Worm (Caenorhabditis elegans): ENCODE measurements around the gene C35B8.3.

Gene C35B8.3

DNA sequence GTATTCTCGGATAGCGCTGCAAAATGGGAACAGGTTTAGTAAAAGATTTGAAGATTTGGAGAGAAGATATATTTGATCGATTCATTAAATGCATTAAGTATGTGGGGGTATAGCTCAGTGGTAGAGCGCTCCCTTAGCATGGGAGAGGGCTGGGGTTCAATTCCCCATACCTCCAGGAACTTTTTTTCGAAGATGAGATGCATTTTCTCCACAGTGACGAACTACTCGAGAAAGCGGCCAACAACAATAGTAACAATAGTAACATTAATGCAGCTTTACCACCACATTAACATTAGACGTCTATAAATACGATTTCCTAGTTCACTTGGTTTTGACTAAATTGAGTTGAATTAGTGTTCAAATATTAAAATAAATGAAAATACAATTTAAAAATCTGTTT is 24.0 kb downstream of the C35B8.3 start (continued):
- 0 out of 2 replicates have a peak, but pooled peaks have one; percentile 24 for TF ChIP-seq daf-19 (GFP tag; conservative IDR thresholded peaks at IDR 0.05)
- TF ChIP-seq lin-39 (tag; optimal IDR thresholded peaks at IDR 0.05): no peak
- TF ChIP-seq nhr-111 (GFP tag; optimal IDR thresholded peaks at IDR 0.05): peak; percentile 2
- no peak for TF ChIP-seq fkh-10 (GFP tag; optimal IDR thresholded peaks at IDR 0.05)
- TF ChIP-seq unc-130 (GFP tag; optimal IDR thresholded peaks at IDR 0.05): peak; percentile 3
- peak; percentile 64 for TF ChIP-seq spr-1 (tag; optimal IDR thresholded peaks at IDR 0.05)
- no peak for TF ChIP-seq lin-1 (GFP tag; IDR thresholded peaks at IDR 0.05)
- no peak for TF ChIP-seq pqm-1 (tag; optimal IDR thresholded peaks at IDR 0.05)
- peak; percentile 71 for TF ChIP-seq lin-38 (GFP tag; IDR thresholded peaks at IDR 0.05)
- 0 out of 2 replicates have a peak, but pooled peaks have one; percentile 54 for TF ChIP-seq zip-11 (GFP tag; IDR thresholded peaks at IDR 0.05)
- peak; percentile 59 for TF ChIP-seq nhr-48 (tag; optimal IDR thresholded peaks at IDR 0.05)
- TF ChIP-seq dve-1 (tag; optimal IDR thresholded peaks at IDR 0.05; ENCODE audit: insufficient read depth): no peak
- TF ChIP-seq gei-8 (GFP tag; optimal IDR thresholded peaks at IDR 0.05): peak; percentile 26
- 0 out of 2 replicates have a peak, but pooled peaks have one; percentile 14 for TF ChIP-seq lin-29 (GFP tag; IDR thresholded peaks at IDR 0.05)
- TF ChIP-seq mdt-29 (GFP tag; IDR thresholded peaks at IDR 0.05): peak; percentile 49; the same call in 1 of the 2 replicates
- no peak for TF ChIP-seq nhr-11 (tag; optimal IDR thresholded peaks at IDR 0.05)
- TF ChIP-seq nhr-102 (tag; optimal IDR thresholded peaks at IDR 0.05): peak; percentile 64
- peak; percentile 78 for TF ChIP-seq vab-7 (GFP tag; IDR thresholded peaks at IDR 0.05)
- TF ChIP-seq hif-1 (tag; optimal IDR thresholded peaks at IDR 0.05): no peak
- TF ChIP-seq dmd-6 (GFP tag; IDR thresholded peaks at IDR 0.05): no peak
- peak; percentile 71 for TF ChIP-seq lir-3 (tag; optimal IDR thresholded peaks at IDR 0.05)
- TF ChIP-seq dmd-8 (GFP tag; IDR thresholded peaks at IDR 0.05): peak; percentile 77; the same call in 1 of the 2 replicates
- TF ChIP-seq daf-12 (tag; optimal IDR thresholded peaks at IDR 0.05): no peak
- no peak for TF ChIP-seq nhr-237 (tag; optimal IDR thresholded peaks at IDR 0.05)
- TF ChIP-seq ceh-32 (tag; optimal IDR thresholded peaks at IDR 0.05; ENCODE audit: poor library complexity): peak; percentile 17
- TF ChIP-seq T20F7.1 (GFP tag; optimal IDR thresholded peaks at IDR 0.05): no peak
- TF ChIP-seq madf-9 (GFP tag; conservative IDR thresholded peaks at IDR 0.05): peak; percentile 56; the same call in 1 of the 2 replicates
- no peak for TF ChIP-seq mes-2 (tag; optimal IDR thresholded peaks at IDR 0.05; ENCODE audit: poor library complexity, severe bottlenecking)
- peak; percentile 26 for TF ChIP-seq mxl-3 (GFP tag; optimal IDR thresholded peaks at IDR 0.05)
- no peak for TF ChIP-seq ceh-20 (GFP tag; IDR thresholded peaks at IDR 0.05)
- TF ChIP-seq F37D6.2 (tag; optimal IDR thresholded peaks at IDR 0.05): no peak
- no peak for TF ChIP-seq zip-2 (tag; optimal IDR thresholded peaks at IDR 0.05)
- peak; percentile 69; the same call in 1 of the 2 replicates for TF ChIP-seq pha-4 (GFP tag; IDR thresholded peaks at IDR 0.05)
- no peak for TF ChIP-seq pha-4 (tag; optimal IDR thresholded peaks at IDR 0.05)
- no peak for TF ChIP-seq Y105C5A.15 (GFP tag; IDR thresholded peaks at IDR 0.05)
- no peak for TF ChIP-seq tra-1 (GFP tag; IDR thresholded peaks at IDR 0.05)
- peak; percentile 44; the same call in 1 of the 2 replicates for TF ChIP-seq Y48G9A.11 (GFP tag; IDR thresholded peaks at IDR 0.05)
- TF ChIP-seq nhr-42 (GFP tag; IDR thresholded peaks at IDR 0.05): no peak
- TF ChIP-seq nhr-76 (tag; optimal IDR thresholded peaks at IDR 0.05): no peak
- no peak for TF ChIP-seq tag-97 (GFP tag; IDR thresholded peaks at IDR 0.05)
- peak; percentile 89 for TF ChIP-seq lim-7 (GFP tag; IDR thresholded peaks at IDR 0.05)
- TF ChIP-seq hlh-30 (tag; optimal IDR thresholded peaks at IDR 0.05; ENCODE audit: insufficient read depth): peak; percentile 28
- no peak for TF ChIP-seq egl-27 (tag; optimal IDR thresholded peaks at IDR 0.05)
- no peak for TF ChIP-seq ama-1 (optimal IDR thresholded peaks at IDR 0.05)
- no peak for TF ChIP-seq zfp-3 (GFP tag; conservative IDR thresholded peaks at IDR 0.05)

All from whole organism, L4 larva.